Worm (Caenorhabditis elegans) whole organism, late embryonic: Measurements from ENCODE around the gene W03B1.9.
A peak's percentile ranks its signal among the peaks of the same experiment; 100 is the strongest.

Source experiments
- C38D4.7 ChIP-seq: fragments of 200-800 bp; sonication (Bioruptor generic); optimal IDR thresholded peaks from 2 replicates; lab custom pipeline; 2018; ENCODE audit warnings: mild to moderate bottlenecking, missing genetic modification characterization, moderate library complexity, missing compliant biosample characterization
- F13H6.1 ChIP-seq: sonication (generic microtip); optimal IDR thresholded peaks from 2 replicates; lab custom pipeline; 2016; ENCODE audit warnings: missing genetic modification characterization, missing compliant biosample characterization
- K09A11.1 ChIP-seq: sonication (generic microtip); optimal IDR thresholded peaks from 2 replicates; lab custom pipeline; 2017; ENCODE audit warnings: antibody characterized with exemption, mild to moderate bottlenecking, missing genetic modification characterization, missing compliant biosample characterization; ENCODE audit not compliant: insufficient read depth
- ama-1 ChIP-seq: fragments of 150-350 bp; optimal IDR thresholded peaks from 2 replicates; lab custom pipeline; 2014
- ceh-14 ChIP-seq: sonication (generic microtip); optimal IDR thresholded peaks from 2 replicates; lab custom pipeline; 2016; ENCODE audit warnings: missing genotype, missing genetic modification characterization, missing compliant biosample characterization
- ceh-18 ChIP-seq: sonication (generic microtip); optimal IDR thresholded peaks from 2 replicates; lab custom pipeline; 2016; ENCODE audit warnings: missing genetic modification characterization, missing compliant biosample characterization
- ceh-19 ChIP-seq: fragments of 200-800 bp; sonication (Bioruptor generic); optimal IDR thresholded peaks from 2 replicates; lab custom pipeline; 2018; ENCODE audit warnings: mild to moderate bottlenecking, missing genetic modification characterization, missing compliant biosample characterization
- ceh-2 ChIP-seq: sonication (generic microtip); optimal IDR thresholded peaks from 2 replicates; lab custom pipeline; 2016; ENCODE audit warnings: missing genotype, missing genetic modification characterization, missing compliant biosample characterization
- ceh-24 ChIP-seq: sonication (generic microtip); optimal IDR thresholded peaks from 2 replicates; lab custom pipeline; 2016; ENCODE audit warnings: mild to moderate bottlenecking, missing genetic modification characterization, missing compliant biosample characterization
- ceh-31 ChIP-seq: sonication (generic microtip); optimal IDR thresholded peaks from 2 replicates; lab custom pipeline; 2016; ENCODE audit warnings: missing genetic modification characterization, missing compliant biosample characterization
- ceh-34 ChIP-seq: sonication (generic microtip); optimal IDR thresholded peaks from 2 replicates; lab custom pipeline; 2016; ENCODE audit warnings: mild to moderate bottlenecking, missing genetic modification characterization, missing compliant biosample characterization
- ceh-45 ChIP-seq: fragments of 200-800 bp; sonication (Bioruptor generic); IDR thresholded peaks from 2 replicates; pipeline ENCODE4 v1.3.6; 2022; ENCODE audit warnings: missing genetic modification reagents, missing genetic modification characterization, missing compliant biosample characterization
- ceh-48 ChIP-seq: sonication (generic microtip); optimal IDR thresholded peaks from 2 replicates; lab custom pipeline; 2016; ENCODE audit warnings: missing genetic modification characterization, inconsistent platforms, missing compliant biosample characterization
- che-1 ChIP-seq: sonication (generic microtip); optimal IDR thresholded peaks from 2 replicates; lab custom pipeline; 2016; ENCODE audit warnings: mild to moderate bottlenecking, missing genetic modification characterization, missing compliant biosample characterization
- fkh-10 ChIP-seq: fragments of 150-350 bp; optimal IDR thresholded peaks from 2 replicates; lab custom pipeline; 2014; ENCODE audit warnings: missing biosample characterization, missing genetic modification reagents, missing genetic modification characterization
- fkh-6 ChIP-seq: sonication (generic microtip); optimal IDR thresholded peaks from 2 replicates; lab custom pipeline; 2016; ENCODE audit warnings: missing genetic modification characterization, missing compliant biosample characterization
- gmeb-2 ChIP-seq: sonication (generic microtip); optimal IDR thresholded peaks from 2 replicates; lab custom pipeline; 2016; ENCODE audit warnings: missing genetic modification characterization, inconsistent platforms, missing compliant biosample characterization
- hlh-13 ChIP-seq: fragments of 200-800 bp; sonication (Bioruptor generic); optimal IDR thresholded peaks from 2 replicates; lab custom pipeline; 2018; ENCODE audit warnings: mild to moderate bottlenecking, missing genetic modification characterization, missing compliant biosample characterization
- hlh-15 ChIP-seq: sonication (generic microtip); optimal IDR thresholded peaks from 2 replicates; lab custom pipeline; 2016; ENCODE audit warnings: missing genetic modification characterization, missing compliant biosample characterization
- hlh-30 ChIP-seq: sonication (generic microtip); optimal IDR thresholded peaks from 2 replicates; lab custom pipeline; 2017; ENCODE audit warnings: antibody characterized with exemption, missing genetic modification characterization, missing compliant biosample characterization; ENCODE audit not compliant: insufficient read depth
- hlh-6 ChIP-seq: sonication (generic microtip); optimal IDR thresholded peaks from 2 replicates; lab custom pipeline; 2016; ENCODE audit warnings: missing genotype, missing genetic modification characterization, missing compliant biosample characterization
- madf-2 ChIP-seq: sonication (generic microtip); optimal IDR thresholded peaks from 2 replicates; lab custom pipeline; 2017; ENCODE audit warnings: missing genetic modification characterization, missing compliant biosample characterization
- nfya-1 ChIP-seq: sonication (generic microtip); optimal IDR thresholded peaks from 2 replicates; lab custom pipeline; 2017; ENCODE audit warnings: missing genetic modification characterization, mild to moderate bottlenecking, missing compliant biosample characterization, antibody characterized with exemption, moderate library complexity
- nhr-232 ChIP-seq: sonication (generic microtip); optimal IDR thresholded peaks from 2 replicates; lab custom pipeline; 2016; ENCODE audit warnings: missing genetic modification characterization, missing compliant biosample characterization
- npax-4 ChIP-seq: sonication (generic microtip); optimal IDR thresholded peaks from 2 replicates; lab custom pipeline; 2016; ENCODE audit warnings: missing genetic modification characterization, missing compliant biosample characterization
- pag-3 ChIP-seq: sonication (generic microtip); optimal IDR thresholded peaks from 2 replicates; lab custom pipeline; 2016; ENCODE audit warnings: missing compliant biosample characterization, missing genetic modification characterization, borderline replicate concordance
- pha-2 ChIP-seq: sonication (generic microtip); optimal IDR thresholded peaks from 2 replicates; lab custom pipeline; 2017; ENCODE audit warnings: mild to moderate bottlenecking, missing genetic modification characterization, missing compliant biosample characterization
- ref-2 ChIP-seq: sonication (generic microtip); optimal IDR thresholded peaks from 2 replicates; lab custom pipeline; 2016; ENCODE audit warnings: missing genetic modification characterization, missing compliant biosample characterization
- rnt-1 ChIP-seq: sonication (generic microtip); optimal IDR thresholded peaks from 2 replicates; lab custom pipeline; 2016; ENCODE audit warnings: missing genetic modification characterization, missing compliant biosample characterization
- sdc-2 ChIP-seq: sonication (generic microtip); optimal IDR thresholded peaks from 2 replicates; lab custom pipeline; 2016; ENCODE audit warnings: missing genotype, missing genetic modification characterization, missing compliant biosample characterization
- tbx-2 ChIP-seq: sonication (generic microtip); optimal IDR thresholded peaks from 2 replicates; lab custom pipeline; 2016; ENCODE audit warnings: missing genetic modification characterization, missing compliant biosample characterization
- tbx-7 ChIP-seq: sonication (generic microtip); optimal IDR thresholded peaks from 2 replicates; lab custom pipeline; 2016; ENCODE audit warnings: missing genotype, missing genetic modification characterization, missing compliant biosample characterization
- ttx-3 ChIP-seq: sonication (generic microtip); optimal IDR thresholded peaks from 2 replicates; lab custom pipeline; 2016; ENCODE audit warnings: missing genetic modification reagents, missing genetic modification characterization, missing compliant biosample characterization
- unc-3 ChIP-seq, 2 experiments: fragments of 200-800 bp in 1 of 2; sonication (Bioruptor generic) in 1 of 2; sonication (generic microtip) in 1 of 2; conservative IDR thresholded peaks in 1 of 2; optimal IDR thresholded peaks in 1 of 2; 2 replicates each; pipeline versions ENCODE4 v1.3.6 to Lab custom; 2016 to 2022; ENCODE audit warnings: missing compliant biosample characterization in 2 of 2, missing genetic modification characterization in 2 of 2, missing genetic modification reagents in 1 of 2
- unc-42 ChIP-seq: sonication (generic microtip); optimal IDR thresholded peaks from 2 replicates; lab custom pipeline; 2016; ENCODE audit warnings: missing genotype, missing genetic modification characterization, missing compliant biosample characterization
- unc-86 ChIP-seq: sonication (generic microtip); optimal IDR thresholded peaks from 2 replicates; lab custom pipeline; 2016; ENCODE audit warnings: missing genetic modification characterization, missing compliant biosample characterization

Gene W03B1.9

DNA sequence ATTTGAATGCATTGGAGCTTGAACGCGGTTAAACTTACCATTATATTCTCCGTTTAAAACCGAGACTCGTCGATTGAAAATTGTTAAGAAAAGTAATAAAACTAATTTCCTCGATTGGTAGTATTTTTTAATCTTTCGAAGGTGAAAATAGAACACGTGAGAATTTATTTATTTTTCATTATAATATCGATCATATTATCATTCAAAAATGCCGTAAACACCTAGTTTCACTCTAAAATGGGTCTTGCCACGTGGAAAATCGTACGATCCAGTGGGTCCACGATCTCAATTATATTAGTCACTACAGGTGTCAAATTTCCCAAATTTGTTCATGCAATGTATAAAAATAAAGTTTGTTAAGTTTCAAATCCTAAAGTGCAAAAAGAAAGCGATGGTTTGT is at the start of gene W03B1.9:
Gene W03B1.9, minus strand, starts transcription at position 101 of the 400 bp plus-strand sequence.
- TF ChIP-seq tbx-7 (tag; lab: Kevin White, UChicago) (no peak), gmeb-2 (no peak), che-1 (no peak), rnt-1 (tag; lab: Kevin White, UChicago) (no peak), unc-3 (GFP tag; conservative IDR thresholded peaks at IDR 0.05; lab: Robert Waterston, UW) (no peak), unc-3 (tag; optimal IDR thresholded peaks at IDR 0.05; lab: Kevin White, UChicago) (no peak), sdc-2 (tag; lab: Kevin White, UChicago) (no peak), ceh-45 (GFP tag; lab: Robert Waterston, UW) (no peak), ama-1 (lab: Kevin White, UChicago) (no peak), ceh-31 (tag; lab: Kevin White, UChicago) (no peak)
- TF ChIP-seq, all 69 proteins: peak for 0

DNA sequence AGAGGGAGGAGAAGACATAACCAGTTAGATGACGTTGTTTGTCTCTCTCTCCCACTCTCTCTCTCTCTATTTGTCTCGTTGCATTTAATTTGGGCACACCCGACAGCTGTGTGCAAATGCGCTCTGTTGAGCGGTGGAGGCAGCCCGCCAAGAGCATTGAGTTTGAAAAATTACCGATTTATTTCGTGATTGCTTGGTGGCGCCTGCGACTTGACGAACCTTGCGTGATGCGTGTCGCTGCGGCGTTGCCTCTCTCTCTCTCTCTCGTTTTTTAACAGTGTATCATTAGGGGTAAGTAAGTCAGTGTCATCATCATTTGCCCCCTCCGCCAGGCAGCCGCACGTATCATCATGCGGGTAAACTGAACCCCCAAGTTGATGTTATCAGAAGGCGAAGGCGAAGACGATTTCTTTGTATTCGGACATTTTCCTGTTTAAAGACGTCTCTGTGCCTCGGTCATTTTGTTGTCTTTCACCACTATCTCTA is 49.3 kb upstream of the W03B1.9 start:
- TF ChIP-seq hlh-30 (tag; lab: Kevin White, UChicago) (no peak), fkh-10 (no peak), hlh-15 (tag; lab: Kevin White, UChicago) (no peak), ceh-48 (tag; lab: Kevin White, UChicago) (no peak), ref-2 (tag; lab: Kevin White, UChicago) (peak; percentile 62), ceh-31 (tag; lab: Kevin White, UChicago) (peak; percentile 69), ceh-18 (tag; lab: Kevin White, UChicago) (peak; percentile 62), unc-3 (GFP tag; conservative IDR thresholded peaks at IDR 0.05; lab: Robert Waterston, UW) (no peak), unc-3 (tag; optimal IDR thresholded peaks at IDR 0.05; lab: Kevin White, UChicago) (no peak), tbx-2 (tag; lab: Kevin White, UChicago) (peak; percentile 68), ceh-19 (GFP tag; lab: Kevin White, UChicago) (no peak), K09A11.1 (tag; lab: Kevin White, UChicago) (peak; percentile 6), ceh-14 (tag; lab: Kevin White, UChicago) (peak; percentile 45), F13H6.1 (tag; lab: Kevin White, UChicago) (no peak), fkh-6 (tag; lab: Kevin White, UChicago) (peak; percentile 30), pag-3 (tag; lab: Kevin White, UChicago) (no peak), ttx-3 (no peak), C38D4.7 (GFP tag; lab: Kevin White, UChicago) (no peak), pha-2 (tag; lab: Kevin White, UChicago) (no peak), nhr-232 (tag; lab: Kevin White, UChicago) (no peak), npax-4 (tag; lab: Kevin White, UChicago) (no peak), ceh-34 (tag; lab: Kevin White, UChicago) (peak; percentile 59), unc-42 (tag; lab: Kevin White, UChicago) (peak; percentile 90), ceh-2 (tag; lab: Kevin White, UChicago) (peak; percentile 44), unc-86 (tag; lab: Kevin White, UChicago) (no peak), madf-2 (tag; lab: Kevin White, UChicago) (no peak), ceh-24 (tag; lab: Kevin White, UChicago) (no peak), nfya-1 (peak; percentile 33)

- TF ChIP-seq ref-2 (tag; lab: Kevin White, UChicago) (peak; percentile 1), hlh-13 (GFP tag; lab: Kevin White, UChicago) (no peak)
Measured at ce11 chrIV:4405126-4405525, 48.3 kb upstream of the W03B1.9 start, which contains the start of gene Y24D9A.7. TSS of gene Y24D9A.7 (minus strand) at chrIV:4405171.

DNA sequence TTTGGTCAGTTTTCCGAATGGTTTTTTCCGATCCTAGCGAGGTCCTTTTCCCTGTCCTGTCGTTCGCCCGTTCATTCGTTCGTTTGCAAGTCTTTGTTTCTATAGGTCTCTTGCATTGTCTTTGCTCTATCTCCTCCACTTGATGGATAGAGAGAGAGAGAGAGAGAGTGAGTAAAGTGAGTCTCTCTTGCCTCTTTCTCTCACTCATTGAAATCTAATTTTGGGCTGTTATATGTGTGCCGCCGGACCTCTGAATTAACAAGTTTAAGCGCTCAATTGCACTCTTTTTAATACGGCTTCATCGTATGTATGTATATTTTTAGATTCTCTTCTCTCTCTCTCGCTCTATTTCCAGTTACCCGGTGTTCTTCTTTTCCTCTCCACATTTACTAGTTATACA is 47.1 kb upstream of the W03B1.9 start:
- no peak for TF ChIP-seq pha-2 (tag; lab: Kevin White, UChicago)
- no peak for TF ChIP-seq madf-2 (tag; lab: Kevin White, UChicago)
- TF ChIP-seq ceh-14 (tag; lab: Kevin White, UChicago), result peak; percentile 19
- peak; percentile 98 for TF ChIP-seq unc-42 (tag; lab: Kevin White, UChicago)
- peak; percentile 48 for TF ChIP-seq hlh-6 (tag; lab: Kevin White, UChicago)
- peak; percentile 62 for TF ChIP-seq ceh-31 (tag; lab: Kevin White, UChicago)
